Fruit fly (Drosophila melanogaster) whole organism, embryonic: ENCODE results near the gene CG11768.

Experiments
- ATbp ChIP-seq: fragments of 200-800 bp; sonication (Bioruptor generic); optimal IDR thresholded peaks from 2 replicates; lab custom pipeline; 2017; ENCODE audit warnings: missing biosample characterization, mild to moderate bottlenecking, missing genetic modification characterization, missing genetic modification reagents
- Atf3 ChIP-seq: fragments of 200-800 bp; sonication (Bioruptor generic); optimal IDR thresholded peaks from 3 replicates; lab custom pipeline; 2016; ENCODE audit warnings: missing biosample characterization, missing genetic modification characterization
- CG11093 ChIP-seq: fragments of 200-800 bp; sonication (Bioruptor generic); IDR thresholded peaks from 3 replicates; pipeline ENCODE4 v1.3.6; 2022; ENCODE audit warnings: missing biosample characterization, missing genetic modification characterization
- CG11398 ChIP-seq: fragments of 200-800 bp; sonication (Bioruptor generic); optimal IDR thresholded peaks from 2 replicates; lab custom pipeline; 2016; ENCODE audit warnings: missing biosample characterization, missing genetic modification characterization
- CG12769 ChIP-seq: fragments of 200-800 bp; sonication (Bioruptor generic); optimal IDR thresholded peaks from 2 replicates; lab custom pipeline; 2019; ENCODE audit warnings: missing biosample characterization, mild to moderate bottlenecking, missing genetic modification characterization, moderate library complexity
- CG1647 ChIP-seq: fragments of 200-800 bp; sonication (Bioruptor generic); optimal IDR thresholded peaks from 3 replicates; lab custom pipeline; 2016; ENCODE audit warnings: missing biosample characterization, missing genetic modification characterization
- CG17186 ChIP-seq: fragments of 200-800 bp; sonication (Bioruptor generic); optimal IDR thresholded peaks from 3 replicates; lab custom pipeline; 2017; ENCODE audit warnings: missing biosample characterization, missing genetic modification reagents, missing genetic modification characterization
- CG17829 ChIP-seq: fragments of 200-800 bp; optimal IDR thresholded peaks from 2 replicates; lab custom pipeline; 2019; ENCODE audit warnings: missing biosample characterization, mild to moderate bottlenecking, missing genetic modification characterization, moderate library complexity
- CG1832 ChIP-seq: fragments of 200-800 bp; sonication (Bioruptor generic); optimal IDR thresholded peaks from 2 replicates; lab custom pipeline; 2017; ENCODE audit warnings: missing biosample characterization, mild to moderate bottlenecking, missing genetic modification characterization, inconsistent platforms
- CG18619 ChIP-seq: fragments of 200-800 bp; sonication (Bioruptor generic); optimal IDR thresholded peaks from 3 replicates; lab custom pipeline; 2017; ENCODE audit warnings: missing biosample characterization, mild to moderate bottlenecking, missing genetic modification characterization
- CG2712 ChIP-seq: fragments of 200-800 bp; optimal IDR thresholded peaks from 3 replicates; lab custom pipeline; 2019; ENCODE audit warnings: missing biosample characterization, mild to moderate bottlenecking, missing genetic modification characterization, moderate library complexity
- CG3065 ChIP-seq: fragments of 200-800 bp; sonication (Bioruptor generic); optimal IDR thresholded peaks from 2 replicates; lab custom pipeline; 2016; ENCODE audit warnings: missing biosample characterization, missing genetic modification characterization
- CG3726 ChIP-seq: fragments of 200-800 bp; sonication (Bioruptor generic); IDR thresholded peaks from 3 replicates; pipeline ENCODE4, ENCODE4 v1.3.6; 2022; ENCODE audit warnings: missing biosample characterization, missing genetic modification characterization
- CG4282 ChIP-seq: fragments of 200-800 bp; sonication (Bioruptor generic); optimal IDR thresholded peaks from 2 replicates; lab custom pipeline; 2016; ENCODE audit warnings: missing biosample characterization, missing genetic modification characterization
- CG43689 ChIP-seq: fragments of 200-800 bp; sonication (Bioruptor generic); IDR thresholded peaks from 2 replicates; pipeline ENCODE4 v1.3.6; 2022; ENCODE audit warnings: missing biosample characterization, missing genetic modification characterization
- CG7556 ChIP-seq: fragments of 200-800 bp; sonication (Bioruptor generic); optimal IDR thresholded peaks from 2 replicates; lab custom pipeline; 2017; ENCODE audit warnings: missing biosample characterization, mild to moderate bottlenecking, missing genetic modification characterization
- CG8388 ChIP-seq: fragments of 200-800 bp; sonication (Bioruptor generic); optimal IDR thresholded peaks from 2 replicates; lab custom pipeline; 2019; ENCODE audit warnings: missing biosample characterization, mild to moderate bottlenecking, missing genetic modification characterization, moderate library complexity
- CG9609 ChIP-seq: fragments of 200-800 bp; sonication (Bioruptor generic); optimal IDR thresholded peaks from 3 replicates; lab custom pipeline; 2016; ENCODE audit warnings: missing biosample characterization, missing genetic modification characterization
- Dip2 ChIP-seq: fragments of 200-800 bp; sonication (Bioruptor generic); IDR thresholded peaks from 2 replicates; pipeline ENCODE4 v1.3.6; 2022; ENCODE audit warnings: missing biosample characterization, missing genetic modification characterization
- E2f1 ChIP-seq: fragments of 200-800 bp; sonication (Bioruptor generic); IDR thresholded peaks from 2 replicates; pipeline ENCODE4 v1.3.6; 2022; ENCODE audit warnings: missing biosample characterization, missing genetic modification characterization
- Ets97D ChIP-seq: fragments of 200-800 bp; sonication (Bioruptor generic); optimal IDR thresholded peaks from 3 replicates; lab custom pipeline; 2016; ENCODE audit warnings: missing biosample characterization, missing genetic modification characterization
- HLH54F ChIP-seq: fragments of 200-800 bp; sonication (Bioruptor generic); optimal IDR thresholded peaks from 3 replicates; lab custom pipeline; 2016; ENCODE audit warnings: missing biosample characterization, missing genetic modification characterization
- Hr78 ChIP-seq, 2 experiments: fragments of 200-800 bp in 1 of 2; fragments of >200 bp in 1 of 2; sonication (Bioruptor generic) in 1 of 2; optimal IDR thresholded peaks; 2 replicates each; lab custom pipeline; 2017 to 2019; ENCODE audit warnings: missing biosample characterization in 2 of 2, missing genetic modification characterization in 2 of 2, mild to moderate bottlenecking in 1 of 2, moderate library complexity in 1 of 2
- Lpt ChIP-seq: fragments of >200 bp; optimal IDR thresholded peaks from 2 replicates; lab custom pipeline; 2018; ENCODE audit warnings: missing biosample characterization, missing genetic modification characterization
- MTF-1 ChIP-seq: fragments of 200-800 bp; sonication (Bioruptor generic); optimal IDR thresholded peaks from 2 replicates; lab custom pipeline; 2018; ENCODE audit warnings: missing biosample characterization, mild to moderate bottlenecking, missing genetic modification characterization, borderline replicate concordance
- Max ChIP-seq: fragments of 200-800 bp; sonication (Bioruptor generic); optimal IDR thresholded peaks from 2 replicates; lab custom pipeline; 2016; ENCODE audit warnings: missing biosample characterization, mild to moderate bottlenecking, missing genetic modification characterization
- Optix ChIP-seq: fragments of 200-800 bp; sonication (Bioruptor generic); IDR thresholded peaks from 3 replicates; pipeline ENCODE4 v1.3.6; 2022; ENCODE audit warnings: missing biosample characterization, missing genetic modification characterization
- Poxn ChIP-seq: fragments of 200-800 bp; sonication (Bioruptor generic); IDR thresholded peaks from 2 replicates; pipeline ENCODE4 v1.3.6; 2022; ENCODE audit warnings: missing biosample characterization, missing genetic modification characterization
- Ptx1 ChIP-seq: fragments of 200-800 bp; sonication (Bioruptor generic); IDR thresholded peaks from 2 replicates; pipeline ENCODE4 v1.3.6; 2022; ENCODE audit warnings: missing biosample characterization, missing genetic modification characterization
- Ravus ChIP-seq: fragments of 200-800 bp; sonication (Bioruptor generic); IDR thresholded peaks from 2 replicates; pipeline ENCODE4 v1.3.6; 2022; ENCODE audit warnings: missing biosample characterization, missing genetic modification characterization
- Usf ChIP-seq: fragments of 200-800 bp; sonication (Bioruptor generic); optimal IDR thresholded peaks from 2 replicates; lab custom pipeline; 2017; ENCODE audit warnings: missing genotype, missing biosample characterization, missing genetic modification characterization
- Xrp1 ChIP-seq: fragments of 200-800 bp; sonication (Bioruptor generic); IDR thresholded peaks from 2 replicates; pipeline ENCODE4 v1.3.6; 2022; ENCODE audit warnings: missing biosample characterization, missing genetic modification characterization
- cas ChIP-seq: fragments of 200-800 bp; sonication (Bioruptor generic); IDR thresholded peaks from 2 replicates; pipeline ENCODE4 v1.3.6; 2022; ENCODE audit warnings: missing biosample characterization, missing genetic modification characterization
- dmrt99B ChIP-seq: fragments of 200-800 bp; sonication (Bioruptor generic); optimal IDR thresholded peaks from 2 replicates; lab custom pipeline; 2018; ENCODE audit warnings: missing biosample characterization, mild to moderate bottlenecking, missing genetic modification characterization, moderate library complexity
- ems ChIP-seq: fragments of 200-800 bp; sonication (Bioruptor generic); optimal IDR thresholded peaks from 3 replicates; lab custom pipeline; 2016; ENCODE audit warnings: missing biosample characterization, missing genetic modification characterization
- gcm ChIP-seq: fragments of 200-800 bp; sonication (Bioruptor generic); optimal IDR thresholded peaks from 2 replicates; lab custom pipeline; 2019; ENCODE audit warnings: missing biosample characterization, mild to moderate bottlenecking, missing genetic modification characterization, moderate library complexity
- ind ChIP-seq: fragments of 200-800 bp; sonication (Bioruptor generic); optimal IDR thresholded peaks from 3 replicates; lab custom pipeline; 2016; ENCODE audit warnings: missing biosample characterization, missing genetic modification characterization
- kah ChIP-seq: fragments of 200-800 bp; sonication (Bioruptor generic); optimal IDR thresholded peaks from 2 replicates; lab custom pipeline; 2018; ENCODE audit warnings: missing biosample characterization, mild to moderate bottlenecking, missing genetic modification characterization
- lab ChIP-seq: fragments of 200-800 bp; sonication (Bioruptor generic); optimal IDR thresholded peaks from 3 replicates; lab custom pipeline; 2017; ENCODE audit warnings: missing biosample characterization, missing genetic modification characterization, mild to moderate bottlenecking, moderate library complexity, missing genetic modification reagents
- odd ChIP-seq: fragments of 200-800 bp; sonication (Bioruptor generic); optimal IDR thresholded peaks from 2 replicates; lab custom pipeline; 2017; ENCODE audit warnings: missing biosample characterization, mild to moderate bottlenecking, missing genetic modification characterization
- pan ChIP-seq, 4 experiments: fragments of >200 bp in 3 of 4; fragments of 200-800 bp in 1 of 4; sonication (Bioruptor generic) in 1 of 4; optimal IDR thresholded peaks in 3 of 4; IDR thresholded peaks in 1 of 4; 2 replicates each; pipeline versions ENCODE4 v1.3.6 to Lab custom; 2017 to 2022; ENCODE audit warnings: missing biosample characterization in 2 of 4, missing genetic modification characterization in 2 of 4, mixed read lengths in 1 of 4
- pfk ChIP-seq: fragments of 200-800 bp; sonication (Bioruptor generic); optimal IDR thresholded peaks from 2 replicates; lab custom pipeline; 2018; ENCODE audit warnings: missing biosample characterization, mild to moderate bottlenecking, missing genetic modification characterization, moderate library complexity
- pita ChIP-seq: fragments of 200-800 bp; sonication (Bioruptor generic); optimal IDR thresholded peaks from 2 replicates; lab custom pipeline; 2017; ENCODE audit warnings: missing biosample characterization, mild to moderate bottlenecking, missing genetic modification characterization
- psq ChIP-seq: fragments of 200-800 bp; sonication (Bioruptor generic); optimal IDR thresholded peaks from 2 replicates; lab custom pipeline; 2017; ENCODE audit warnings: missing biosample characterization, missing genetic modification characterization
- run ChIP-seq: fragments of 200-800 bp; sonication (Bioruptor generic); optimal IDR thresholded peaks from 3 replicates; lab custom pipeline; 2018; ENCODE audit warnings: missing biosample characterization, mild to moderate bottlenecking, missing genetic modification characterization
- sna ChIP-seq: fragments of 200-800 bp; sonication (Bioruptor generic); IDR thresholded peaks from 2 replicates; pipeline ENCODE4 v1.3.6; 2022; ENCODE audit warnings: missing biosample characterization, missing genetic modification characterization; ENCODE audit not compliant: partially characterized antibody
- sob ChIP-seq: fragments of 200-800 bp; sonication (Bioruptor generic); IDR thresholded peaks from 2 replicates; pipeline ENCODE4 v1.3.6; 2022; ENCODE audit warnings: missing biosample characterization, missing genetic modification characterization
- vnd ChIP-seq: fragments of 200-800 bp; sonication (Bioruptor generic); IDR thresholded peaks from 3 replicates; pipeline ENCODE4 v1.3.6; 2022; ENCODE audit warnings: missing biosample characterization, missing genetic modification characterization; ENCODE audit not compliant: partially characterized antibody
- yki ChIP-seq: fragments of >200 bp; optimal IDR thresholded peaks from 3 replicates; lab custom pipeline; 2018

CG11768 gene

dm6 chr3R:8747134-8747870 lies 20.7 kb downstream of the CG11768 start, which contains the start of the genes CG9801 and Nasp (continued):
- TF ChIP-seq CG3065 (GFP tag; lab: Kevin White, UChicago): no peak
- peak; percentile 63 for TF ChIP-seq lab
- no peak for TF ChIP-seq MTF-1 (GFP tag; lab: Kevin White, UChicago)
- TF ChIP-seq Ptx1 (GFP tag; lab: Robert Waterston, UW): no peak
- 0 out of 3 replicates have a peak, but pooled peaks have one; percentile 9 for TF ChIP-seq CG3726 (GFP tag; lab: Robert Waterston, UW)
- no peak for TF ChIP-seq Atf3 (GFP tag; lab: Kevin White, UChicago)
- no peak for TF ChIP-seq odd (GFP tag; lab: Kevin White, UChicago)
- peak; percentile 42; the same call in 1 of the 2 replicates for TF ChIP-seq E2f1
- TF ChIP-seq Dip2: no peak
- TF ChIP-seq dmrt99B (tag; lab: Kevin White, UChicago): peak; percentile 21
- no peak for TF ChIP-seq Hr78 (GFP tag; optimal IDR thresholded peaks at IDR 0.05; lab: Kevin White, UChicago)
- no peak for TF ChIP-seq Usf (GFP tag; lab: Kevin White, UChicago)
- TF ChIP-seq vnd (GFP tag; lab: Robert Waterston, UW): peak; percentile 62; the same call in 2 of the 3 replicates
- TF ChIP-seq CG8388 (GFP tag; lab: Kevin White, UChicago): no peak
- no peak for TF ChIP-seq pita
- TF ChIP-seq Xrp1 (GFP tag; lab: Robert Waterston, UW): peak; percentile 24; the same call in 1 of the 2 replicates
- TF ChIP-seq ems (GFP tag; lab: Kevin White, UChicago): peak; percentile 13
- peak; percentile 33 for TF ChIP-seq HLH54F (GFP tag; lab: Kevin White, UChicago)
- no peak for TF ChIP-seq CG43689 (GFP tag; lab: Robert Waterston, UW)
- TF ChIP-seq run (tag; lab: Kevin White, UChicago): peak; percentile 41
- peak; percentile 50; the same call in 1 of the 2 replicates for TF ChIP-seq sna (GFP tag; lab: Robert Waterston, UW)
- peak; percentile 59 for TF ChIP-seq CG17186
- TF ChIP-seq Lpt (GFP tag; lab: Kevin White, UChicago): no peak
- TF ChIP-seq Ets97D (GFP tag; lab: Kevin White, UChicago): peak; percentile 95
- no peak for TF ChIP-seq CG18619
- peak; percentile 46 for TF ChIP-seq CG2712 (tag; lab: Kevin White, UChicago)
- TF ChIP-seq sob (GFP tag; lab: Robert Waterston, UW): peak; percentile 73
- TF ChIP-seq CG1832: no peak
- TF ChIP-seq Optix (GFP tag; lab: Robert Waterston, UW): no peak
- TF ChIP-seq gcm (GFP tag; lab: Kevin White, UChicago): peak; percentile 42
- no peak for TF ChIP-seq pfk (GFP tag; lab: Kevin White, UChicago)
- peak; percentile 20 for TF ChIP-seq kah (GFP tag; lab: Kevin White, UChicago)
- no peak for TF ChIP-seq CG4282 (GFP tag; lab: Kevin White, UChicago)
- TF ChIP-seq CG17829 (tag; lab: Kevin White, UChicago): peak; percentile 57
- TF ChIP-seq CG9609 (GFP tag; lab: Kevin White, UChicago): no peak
- no peak for TF ChIP-seq Ravus (GFP tag; lab: Robert Waterston, UW)
- TF ChIP-seq pan (optimal IDR thresholded peaks at IDR 0.05; lab: Kevin White, UChicago): no peak
- peak in 1 of 2 experiments; percentile 35 for TF ChIP-seq pan (GFP tag; optimal IDR thresholded peaks at IDR 0.05 in 1 of 2, IDR thresholded peaks at IDR 0.05 in 1 of 2)
- TF ChIP-seq CG12769 (tag; lab: Kevin White, UChicago): peak; percentile 29
- no peak for TF ChIP-seq CG11093
- TF ChIP-seq CG11398: peak; percentile 20
- no peak for TF ChIP-seq yki (lab: Kevin White, UChicago)
- TF ChIP-seq Poxn (GFP tag; lab: Robert Waterston, UW): no peak
- no peak for TF ChIP-seq ATbp (GFP tag; lab: Kevin White, UChicago)
- no peak for TF ChIP-seq Max
- peak; percentile 33 for TF ChIP-seq psq (GFP tag; lab: Kevin White, UChicago)
- TF ChIP-seq CG7556 (GFP tag; lab: Kevin White, UChicago): no peak
- TF ChIP-seq cas (GFP tag; lab: Robert Waterston, UW): no peak
- peak; percentile 19 for TF ChIP-seq ind (GFP tag; lab: Kevin White, UChicago)
- no peak for TF ChIP-seq CG1647 (GFP tag; lab: Kevin White, UChicago)
